Worm (Caenorhabditis elegans): ENCODE data around the gene nspc-17.

nspc-17 gene

DNA sequence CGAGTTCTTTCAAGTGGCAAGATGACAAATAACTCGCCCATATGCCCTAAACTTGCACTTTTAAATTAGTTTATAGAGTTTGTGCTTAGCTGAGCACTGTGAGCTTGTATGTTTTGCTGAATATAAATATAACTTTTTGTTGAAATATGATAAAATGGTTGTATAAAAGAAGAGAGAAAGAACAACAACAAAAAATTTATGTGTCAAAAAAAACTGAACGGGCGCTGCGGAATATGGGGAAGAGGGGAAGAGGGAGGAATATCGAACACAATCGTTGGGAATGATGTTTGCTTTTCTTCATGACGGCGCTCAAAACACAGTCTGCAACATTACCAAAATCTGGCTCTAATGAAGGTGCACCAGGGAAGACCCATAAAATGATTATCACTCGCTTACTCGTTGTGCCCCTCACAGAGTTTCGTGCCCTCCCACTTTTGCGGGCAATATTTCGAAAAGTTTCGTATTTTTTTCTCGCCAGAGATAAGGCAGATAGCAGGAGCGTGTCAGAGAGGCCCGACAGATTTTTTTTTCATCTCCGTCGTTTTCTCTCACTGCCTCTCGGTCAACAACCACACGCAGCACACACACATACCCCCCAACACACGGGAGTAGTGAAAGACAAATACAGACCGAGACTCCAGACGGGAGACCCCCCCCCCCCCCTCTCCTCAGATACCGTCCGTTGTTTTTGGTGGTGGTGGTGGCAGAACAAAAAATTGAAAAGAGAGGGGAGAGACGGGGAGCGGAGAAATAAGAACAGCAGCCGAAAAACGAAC, 19.2 kb downstream of the nspc-17 start (continued):
- TF ChIP-seq hrde-1 (tag; optimal IDR thresholded peaks at IDR 0.05; ENCODE audit: borderline replicate concordance) (no peak), cebp-2 (GFP tag; IDR thresholded peaks at IDR 0.05) (no peak), nhr-90 (tag; optimal IDR thresholded peaks at IDR 0.05) (no peak), athp-1 (tag; optimal IDR thresholded peaks at IDR 0.05) (no peak), rec-8 (tag; optimal IDR thresholded peaks at IDR 0.05) (no peak), sdz-38 (tag; optimal IDR thresholded peaks at IDR 0.05) (no peak), pha-4 (tag; optimal IDR thresholded peaks at IDR 0.05) (no peak), cebp-1 (GFP tag; IDR thresholded peaks at IDR 0.05) (no peak), cebp-1 (tag; optimal IDR thresholded peaks at IDR 0.05) (peak; percentile 73), atf-7 (tag; optimal IDR thresholded peaks at IDR 0.05) (peak; percentile 7), attf-6 (GFP tag; IDR thresholded peaks at IDR 0.05) (no peak), hmg-1.2 (GFP tag; IDR thresholded peaks at IDR 0.05) (peak; percentile 20; the same call in 1 of the 2 replicates), lin-26 (GFP tag; IDR thresholded peaks at IDR 0.05) (peak; percentile 36; the same call in 1 of the 2 replicates), ceh-100 (GFP tag; IDR thresholded peaks at IDR 0.05) (no peak), B0261.1 (tag; optimal IDR thresholded peaks at IDR 0.05) (no peak), ztf-18 (tag; optimal IDR thresholded peaks at IDR 0.05) (no peak), zfh-2 (GFP tag; conservative IDR thresholded peaks at IDR 0.05) (peak; percentile 98), gei-17 (GFP tag; optimal IDR thresholded peaks at IDR 0.05) (peak; percentile 22), B0035.1 (tag; optimal IDR thresholded peaks at IDR 0.05) (no peak), C06A6.2 (GFP tag; conservative IDR thresholded peaks at IDR 0.05) (no peak), ets-4 (GFP tag; optimal IDR thresholded peaks at IDR 0.05) (peak; percentile 36), lin-40 (tag; optimal IDR thresholded peaks at IDR 0.05) (peak; percentile 36), ceh-58 (GFP tag; IDR thresholded peaks at IDR 0.05) (no peak)

- no peak for TF ChIP-seq mes-4 (tag; optimal IDR thresholded peaks at IDR 0.05)
- peak; percentile 38 for TF ChIP-seq nhr-80 (tag; optimal IDR thresholded peaks at IDR 0.05)
- TF ChIP-seq nfya-1 (tag; optimal IDR thresholded peaks at IDR 0.05; ENCODE audit: borderline replicate concordance, insufficient read depth), result no peak
- no peak for TF ChIP-seq C17E4.6 (GFP tag; IDR thresholded peaks at IDR 0.05)
These were observed 20.5 kb downstream of the nspc-17 start for ce11 chrX:14504551-14504902.

DNA sequence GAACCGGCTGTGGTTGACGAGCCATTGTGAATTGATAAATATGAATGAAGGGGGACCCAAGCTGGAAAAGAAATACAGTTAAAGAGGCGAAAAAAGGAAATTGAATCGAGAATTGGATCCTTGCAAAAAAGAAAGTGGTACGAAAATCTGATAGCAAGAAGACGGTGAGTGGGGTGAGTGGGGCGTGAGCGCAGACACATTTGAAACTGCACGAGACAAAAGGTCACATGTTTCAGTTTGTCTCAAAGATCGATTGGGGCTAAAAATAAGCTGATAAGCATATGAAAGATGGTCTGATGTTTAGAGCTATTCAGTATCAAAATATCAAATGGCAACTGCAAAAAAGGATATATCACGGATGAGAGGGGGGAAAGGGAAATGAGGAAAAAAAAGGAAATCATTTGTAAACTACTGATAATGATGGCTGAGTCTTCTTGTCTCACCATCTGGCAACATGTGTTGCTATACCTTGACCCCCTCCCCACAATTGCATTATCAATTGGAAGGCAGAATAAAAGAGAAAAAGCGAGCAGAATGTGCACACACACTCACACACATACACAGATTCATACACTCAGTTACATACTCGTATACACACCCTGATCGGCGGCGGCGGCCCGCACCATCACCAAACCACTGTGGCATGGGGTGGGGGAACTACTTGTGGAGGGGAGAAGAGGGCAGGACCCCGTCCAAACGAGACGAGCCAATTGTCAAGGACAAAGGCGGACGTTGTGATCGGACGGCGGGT, 21.0 kb downstream of the nspc-17 start, which contains the start of gene M163.1:
Gene M163.1, minus strand, starts transcription at position 25 of the 751 bp plus-strand sequence.
- no peak for TF ChIP-seq cebp-1 (GFP tag; IDR thresholded peaks at IDR 0.05)
- peak; percentile 21 for TF ChIP-seq cebp-1 (tag; optimal IDR thresholded peaks at IDR 0.05)
- peak; percentile 30 for TF ChIP-seq nhr-80 (tag; optimal IDR thresholded peaks at IDR 0.05)
- TF ChIP-seq dox-1 (GFP tag; IDR thresholded peaks at IDR 0.05), result peak; percentile 64
- no peak for TF ChIP-seq chd-7 (tag; optimal IDR thresholded peaks at IDR 0.05)
- TF ChIP-seq egrh-3 (GFP tag; IDR thresholded peaks at IDR 0.05), result peak; percentile 29; the same call in 1 of the 2 replicates
- TF ChIP-seq unc-62 (GFP tag; optimal IDR thresholded peaks at IDR 0.05), result peak; percentile 13
- TF ChIP-seq zfh-2 (GFP tag; conservative IDR thresholded peaks at IDR 0.05), result peak; percentile 94
- TF ChIP-seq F10E7.11 (tag; optimal IDR thresholded peaks at IDR 0.05), result no peak
- TF ChIP-seq Y56A3A.18 (GFP tag; IDR thresholded peaks at IDR 0.05), result 0 out of 2 replicates have a peak, but pooled peaks have one; percentile 6
- TF ChIP-seq F23B12.7 (tag; optimal IDR thresholded peaks at IDR 0.05; ENCODE audit: insufficient read depth), result no peak

All from whole organism, young adult.